Worm (Caenorhabditis elegans) whole organism, midembryonic: Measurements from ENCODE around the gene nspb-9.
A peak's percentile ranks its signal among the peaks of the same experiment; 100 is the strongest.

ENCODE experiments used
- T22C8.4 ChIP-seq: fragments of 200-800 bp; sonication (Bioruptor generic); IDR thresholded peaks from 2 replicates; pipeline ENCODE4 v1.3.6; 2022; ENCODE audit warnings: missing genetic modification characterization, missing compliant biosample characterization
- cog-1 ChIP-seq: sonication (generic microtip); optimal IDR thresholded peaks from 2 replicates; lab custom pipeline; 2016; ENCODE audit warnings: missing genetic modification characterization, missing compliant biosample characterization
- flt-1 ChIP-seq: fragments of 200-800 bp; sonication (Bioruptor generic); IDR thresholded peaks from 2 replicates; pipeline ENCODE4 v1.3.6; 2022; ENCODE audit warnings: missing genetic modification characterization, missing compliant biosample characterization
- klf-2 ChIP-seq: fragments of 200-800 bp; sonication (Bioruptor generic); conservative IDR thresholded peaks from 2 replicates; pipeline ENCODE4 v1.3.6; 2022; ENCODE audit warnings: missing genetic modification reagents, missing genetic modification characterization, missing compliant biosample characterization
- med-1 ChIP-seq: sonication (generic microtip); optimal IDR thresholded peaks from 2 replicates; lab custom pipeline; 2017; ENCODE audit warnings: missing genetic modification characterization, mild to moderate bottlenecking, missing compliant biosample characterization, antibody characterized with exemption, missing genetic modification reagents; ENCODE audit not compliant: insufficient read depth
- ref-1 ChIP-seq: fragments of 200-800 bp; sonication (Bioruptor generic); conservative IDR thresholded peaks from 2 replicates; pipeline ENCODE4 v1.3.6; 2022; ENCODE audit warnings: missing genetic modification reagents, missing genetic modification characterization, missing compliant biosample characterization
- tab-1 ChIP-seq: fragments of 200-800 bp; sonication (Bioruptor generic); IDR thresholded peaks from 2 replicates; pipeline ENCODE4 v1.3.6; 2022; ENCODE audit warnings: missing genetic modification characterization, missing compliant biosample characterization
- ztf-23 ChIP-seq: fragments of 200-800 bp; sonication (Bioruptor generic); IDR thresholded peaks from 2 replicates; pipeline ENCODE4 v1.3.6; 2022; ENCODE audit warnings: missing genetic modification reagents, missing genetic modification characterization, missing compliant biosample characterization
- ztf-29 ChIP-seq: fragments of 200-800 bp; sonication (Bioruptor generic); IDR thresholded peaks from 2 replicates; pipeline ENCODE4 v1.3.6; 2022; ENCODE audit warnings: missing genetic modification reagents, missing genetic modification characterization, missing compliant biosample characterization

Gene nspb-9

ce11 chrII:14606172-14606571 lies 25.5 kb downstream of the nspb-9 start, which contains the start of gene arl-3:
TSS of gene arl-3 (plus strand) at chrII:14606472.
- no peak for TF ChIP-seq tab-1 (GFP tag; lab: Robert Waterston, UW)
- no peak for TF ChIP-seq T22C8.4 (GFP tag; lab: Robert Waterston, UW)
- TF ChIP-seq cog-1 (tag; lab: Kevin White, UChicago), result no peak
- no peak for TF ChIP-seq ztf-29
- no peak for TF ChIP-seq flt-1
- no peak for TF ChIP-seq med-1
- no peak for TF ChIP-seq ref-1 (GFP tag; lab: Robert Waterston, UW)
- no peak for TF ChIP-seq ztf-23 (GFP tag; lab: Robert Waterston, UW)
- TF ChIP-seq klf-2 (GFP tag; lab: Robert Waterston, UW), result no peak

- TF ChIP-seq ref-1 (GFP tag; lab: Robert Waterston, UW) (no peak), tab-1 (GFP tag; lab: Robert Waterston, UW) (no peak), ztf-29 (no peak), med-1 (no peak), T22C8.4 (GFP tag; lab: Robert Waterston, UW) (no peak)
Observed at ce11 chrII:14608508-14608907, 27.8 kb downstream of the nspb-9 start.

- TF ChIP-seq ztf-23 (GFP tag; lab: Robert Waterston, UW) (no peak), ztf-29 (no peak), klf-2 (GFP tag; lab: Robert Waterston, UW) (no peak)
Observed at ce11 chrII:14609297-14609937, 28.8 kb downstream of the nspb-9 start.

ce11 chrII:14610492-14611142 lies 30.0 kb downstream of the nspb-9 start:
- no peak for TF ChIP-seq T22C8.4 (GFP tag; lab: Robert Waterston, UW)
- TF ChIP-seq ref-1 (GFP tag; lab: Robert Waterston, UW), result no peak
- TF ChIP-seq cog-1 (tag; lab: Kevin White, UChicago), result no peak
- TF ChIP-seq tab-1 (GFP tag; lab: Robert Waterston, UW), result no peak
- no peak for TF ChIP-seq med-1
- TF ChIP-seq flt-1, result no peak

ce11 chrII:14611307-14611706 lies 30.6 kb downstream of the nspb-9 start:
- TF ChIP-seq klf-2 (GFP tag; lab: Robert Waterston, UW) (no peak), cog-1 (tag; lab: Kevin White, UChicago) (no peak), med-1 (no peak), ztf-23 (GFP tag; lab: Robert Waterston, UW) (no peak), ref-1 (GFP tag; lab: Robert Waterston, UW) (no peak), flt-1 (no peak), T22C8.4 (GFP tag; lab: Robert Waterston, UW) (no peak), ztf-29 (no peak)

ce11 chrII:14615735-14616134 lies 35.1 kb downstream of the nspb-9 start, which contains the start of gene mltn-9:
TSS of gene mltn-9 (plus strand) at chrII:14616035.
- TF ChIP-seq ref-1 (GFP tag; lab: Robert Waterston, UW) (no peak), cog-1 (tag; lab: Kevin White, UChicago) (no peak), flt-1 (no peak), tab-1 (GFP tag; lab: Robert Waterston, UW) (no peak), klf-2 (GFP tag; lab: Robert Waterston, UW) (no peak), med-1 (no peak), ztf-23 (GFP tag; lab: Robert Waterston, UW) (no peak), ztf-29 (no peak), T22C8.4 (GFP tag; lab: Robert Waterston, UW) (no peak)

- TF ChIP-seq ztf-29, result no peak
- no peak for TF ChIP-seq med-1
- no peak for TF ChIP-seq ztf-23 (GFP tag; lab: Robert Waterston, UW)
- TF ChIP-seq klf-2 (GFP tag; lab: Robert Waterston, UW), result no peak
- no peak for TF ChIP-seq tab-1 (GFP tag; lab: Robert Waterston, UW)
- TF ChIP-seq T22C8.4 (GFP tag; lab: Robert Waterston, UW), result no peak
- TF ChIP-seq cog-1 (tag; lab: Kevin White, UChicago), result no peak
- no peak for TF ChIP-seq ref-1 (GFP tag; lab: Robert Waterston, UW)
- TF ChIP-seq flt-1, result no peak
Observed at ce11 chrII:14616402-14616801, 35.7 kb downstream of the nspb-9 start.

ce11 chrII:14616927-14617326 lies 36.3 kb downstream of the nspb-9 start:
- TF ChIP-seq klf-2 (GFP tag; lab: Robert Waterston, UW) (0 out of 2 replicates have a peak, but pooled peaks have one; percentile 42), ztf-23 (GFP tag; lab: Robert Waterston, UW) (no peak), cog-1 (tag; lab: Kevin White, UChicago) (no peak), ref-1 (GFP tag; lab: Robert Waterston, UW) (no peak), med-1 (no peak), ztf-29 (no peak), flt-1 (no peak), T22C8.4 (GFP tag; lab: Robert Waterston, UW) (no peak), tab-1 (GFP tag; lab: Robert Waterston, UW) (0 out of 2 replicates have a peak, but pooled peaks have one; percentile 26)

ce11 chrII:14618158-14618557 lies 37.5 kb downstream of the nspb-9 start:
- no peak for TF ChIP-seq ztf-23 (GFP tag; lab: Robert Waterston, UW)
- TF ChIP-seq ztf-29, result no peak
- TF ChIP-seq T22C8.4 (GFP tag; lab: Robert Waterston, UW), result no peak
- no peak for TF ChIP-seq med-1

ce11 chrII:14618764-14619163 lies 38.1 kb downstream of the nspb-9 start:
- no peak for TF ChIP-seq flt-1
- TF ChIP-seq ztf-23 (GFP tag; lab: Robert Waterston, UW), result no peak
- TF ChIP-seq ref-1 (GFP tag; lab: Robert Waterston, UW), result no peak
- TF ChIP-seq T22C8.4 (GFP tag; lab: Robert Waterston, UW), result no peak
- no peak for TF ChIP-seq med-1
- no peak for TF ChIP-seq klf-2 (GFP tag; lab: Robert Waterston, UW)
- TF ChIP-seq tab-1 (GFP tag; lab: Robert Waterston, UW), result no peak
- TF ChIP-seq ztf-29, result no peak
- TF ChIP-seq cog-1 (tag; lab: Kevin White, UChicago), result no peak
